Worm (Caenorhabditis elegans) whole organism, L3 larva: ENCODE data around the gene F09C12.2.

ENCODE experiments used
- ZK546.5 ChIP-seq: sonication (generic microtip); optimal IDR thresholded peaks from 2 replicates; lab custom pipeline; 2017; ENCODE audit warnings: missing biosample characterization, missing genetic modification characterization
- ceh-16 ChIP-seq: sonication (generic microtip); optimal IDR thresholded peaks from 2 replicates; lab custom pipeline; 2017; ENCODE audit warnings: missing biosample characterization, missing genetic modification characterization
- ceh-82 ChIP-seq: fragments of 150-350 bp; optimal IDR thresholded peaks from 2 replicates; lab custom pipeline; 2014; ENCODE audit warnings: missing biosample characterization, missing genetic modification characterization
- daf-12 ChIP-seq: fragments of 150-350 bp; optimal IDR thresholded peaks from 2 replicates; lab custom pipeline; 2014; ENCODE audit warnings: missing biosample characterization, missing genetic modification reagents, missing genetic modification characterization
- egl-27 ChIP-seq: sonication (generic microtip); optimal IDR thresholded peaks from 4 replicates; lab custom pipeline; 2017; ENCODE audit warnings: missing biosample characterization, missing genetic modification reagents, missing genetic modification characterization
- egl-5 ChIP-seq: fragments of 150-350 bp; optimal IDR thresholded peaks from 2 replicates; lab custom pipeline; 2017; ENCODE audit warnings: missing biosample characterization, missing genetic modification reagents, missing genetic modification characterization, inconsistent platforms
- elt-2 ChIP-seq: sonication (generic microtip); optimal IDR thresholded peaks from 2 replicates; lab custom pipeline; 2016; ENCODE audit warnings: missing genetic modification reagents, mild to moderate bottlenecking, missing genetic modification characterization, missing compliant biosample characterization
- elt-3 ChIP-seq, 3 experiments: fragments of 150-350 bp in 1 of 3; sonication (generic microtip) in 2 of 3; optimal IDR thresholded peaks; 2 replicates in 2 of 3; 4 replicates in 1 of 3; lab custom pipeline; 2014 to 2017; ENCODE audit warnings: missing biosample characterization in 3 of 3, missing genetic modification characterization in 3 of 3
- eor-1 ChIP-seq, 2 experiments: fragments of 150-350 bp; optimal IDR thresholded peaks; 2 replicates each; lab custom pipeline; 2014 to 2018; ENCODE audit warnings: missing biosample characterization in 2 of 2, missing genetic modification characterization in 2 of 2
- fkh-10 ChIP-seq: sonication (generic microtip); optimal IDR thresholded peaks from 2 replicates; lab custom pipeline; 2017; ENCODE audit warnings: missing biosample characterization, missing genetic modification reagents, missing genetic modification characterization
- fos-1 ChIP-seq: fragments of 150-350 bp; optimal IDR thresholded peaks from 2 replicates; lab custom pipeline; 2014; ENCODE audit warnings: missing biosample characterization, missing genetic modification characterization
- jun-1 ChIP-seq: fragments of 150-350 bp; optimal IDR thresholded peaks from 2 replicates; lab custom pipeline; 2014; ENCODE audit warnings: missing biosample characterization, missing genetic modification reagents, missing genetic modification characterization
- lin-15B ChIP-seq: fragments of 150-350 bp; optimal IDR thresholded peaks from 2 replicates; lab custom pipeline; 2014; ENCODE audit warnings: missing biosample characterization, missing genetic modification characterization
- lsy-12 ChIP-seq: sonication (generic microtip); optimal IDR thresholded peaks from 2 replicates; lab custom pipeline; 2016; ENCODE audit warnings: mild to moderate bottlenecking, missing genetic modification characterization, missing compliant biosample characterization
- mdl-1 ChIP-seq: fragments of 150-350 bp; optimal IDR thresholded peaks from 2 replicates; lab custom pipeline; 2014; ENCODE audit warnings: missing biosample characterization, missing genetic modification characterization
- mml-1 ChIP-seq: fragments of 150-350 bp; sonication (generic microtip); optimal IDR thresholded peaks from 3 replicates; lab custom pipeline; 2014; ENCODE audit warnings: missing biosample characterization, missing genetic modification characterization
- nfya-1 ChIP-seq: sonication (generic microtip); optimal IDR thresholded peaks from 2 replicates; lab custom pipeline; 2017; ENCODE audit warnings: missing genetic modification characterization, mild to moderate bottlenecking, missing compliant biosample characterization, antibody characterized with exemption, moderate library complexity; ENCODE audit not compliant: insufficient read depth
- nhr-11 ChIP-seq: fragments of 150-350 bp; optimal IDR thresholded peaks from 2 replicates; lab custom pipeline; 2014; ENCODE audit warnings: missing biosample characterization, missing genetic modification characterization
- nhr-12 ChIP-seq: fragments of 150-350 bp; optimal IDR thresholded peaks from 2 replicates; lab custom pipeline; 2014; ENCODE audit warnings: missing biosample characterization, missing genetic modification characterization
- nhr-23 ChIP-seq: fragments of 150-350 bp; optimal IDR thresholded peaks from 2 replicates; lab custom pipeline; 2014; ENCODE audit warnings: missing biosample characterization, missing genetic modification reagents, missing genetic modification characterization
- nhr-237 ChIP-seq: fragments of 150-350 bp; optimal IDR thresholded peaks from 2 replicates; lab custom pipeline; 2014; ENCODE audit warnings: missing biosample characterization, missing genetic modification characterization
- nhr-25 ChIP-seq: sonication (generic microtip); optimal IDR thresholded peaks from 2 replicates; lab custom pipeline; 2017; ENCODE audit warnings: missing biosample characterization, missing genetic modification characterization
- nhr-28 ChIP-seq: fragments of 150-350 bp; optimal IDR thresholded peaks from 2 replicates; lab custom pipeline; 2014; ENCODE audit warnings: missing biosample characterization, missing genetic modification characterization
- nhr-43 ChIP-seq: sonication (generic microtip); optimal IDR thresholded peaks from 2 replicates; lab custom pipeline; 2016; ENCODE audit warnings: mild to moderate bottlenecking, missing genetic modification characterization, missing compliant biosample characterization; ENCODE audit not compliant: poor library complexity, severe bottlenecking
- nhr-67 ChIP-seq: fragments of 150-350 bp; optimal IDR thresholded peaks from 2 replicates; lab custom pipeline; 2014; ENCODE audit warnings: missing biosample characterization, missing genetic modification characterization
- pha-4 ChIP-seq: fragments of 150-350 bp; optimal IDR thresholded peaks from 2 replicates; lab custom pipeline; 2014; ENCODE audit warnings: missing biosample characterization, missing genetic modification reagents, missing genetic modification characterization
- pqm-1 ChIP-seq: fragments of 150-350 bp; optimal IDR thresholded peaks from 2 replicates; lab custom pipeline; 2017; ENCODE audit warnings: missing biosample characterization, missing genetic modification characterization, inconsistent platforms
- sea-2 ChIP-seq: fragments of 150-350 bp; sonication (generic microtip); optimal IDR thresholded peaks from 4 replicates; lab custom pipeline; 2014; ENCODE audit warnings: missing biosample characterization, missing genetic modification reagents, missing genetic modification characterization
- unc-39 ChIP-seq: sonication (generic microtip); optimal IDR thresholded peaks from 4 replicates; lab custom pipeline; 2017; ENCODE audit warnings: missing biosample characterization, missing genetic modification characterization
- zag-1 ChIP-seq: fragments of 150-350 bp; optimal IDR thresholded peaks from 2 replicates; lab custom pipeline; 2014; ENCODE audit warnings: missing biosample characterization, missing genetic modification characterization
- ztf-4 ChIP-seq: fragments of 150-350 bp; optimal IDR thresholded peaks from 2 replicates; lab custom pipeline; 2014; ENCODE audit warnings: missing biosample characterization, missing genetic modification characterization

The F09C12.2 gene

DNA sequence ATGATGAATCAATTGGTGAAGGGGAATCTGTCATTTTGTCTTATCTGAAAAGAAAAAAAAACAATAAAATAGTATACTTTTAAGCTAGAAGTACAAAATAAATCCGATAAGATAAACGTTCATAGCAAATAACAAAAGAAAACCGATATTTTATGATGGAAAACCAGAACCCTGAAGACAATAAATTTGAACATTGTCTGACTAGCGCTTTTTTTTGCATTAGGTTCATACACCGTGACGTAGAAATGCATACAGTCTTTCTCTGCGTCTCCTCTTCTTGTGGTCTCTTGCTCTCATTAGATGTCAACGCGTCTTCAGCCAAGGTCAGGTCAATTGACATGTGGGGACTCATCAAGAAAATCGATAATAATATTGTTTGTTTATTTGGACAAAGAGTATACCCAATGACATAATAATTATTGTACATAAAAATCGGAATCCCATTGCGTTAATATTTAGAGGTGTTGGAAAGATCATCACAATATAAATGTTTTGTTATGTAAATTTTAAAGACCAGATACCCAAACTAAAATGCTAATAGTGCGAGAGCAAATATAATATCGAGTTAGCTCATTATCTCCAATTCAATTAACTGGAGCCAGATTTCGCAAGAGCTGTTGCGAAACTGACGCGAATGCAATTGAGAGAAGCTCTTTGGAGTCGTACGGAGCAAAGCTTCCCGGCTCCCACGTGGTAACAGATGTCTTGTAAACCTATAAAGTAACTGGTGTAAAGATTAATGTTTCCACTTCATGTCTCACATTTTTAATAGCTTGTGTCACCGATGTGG, 28.5 kb upstream of the F09C12.2 start, which contains the start of gene dsh-2 (continued):
- no peak for TF ChIP-seq jun-1 (tag; lab: Kevin White, UChicago)
- peak; percentile 98 for TF ChIP-seq nhr-25
- no peak for TF ChIP-seq daf-12 (tag; lab: Kevin White, UChicago)
- TF ChIP-seq nhr-23 (tag; lab: Kevin White, UChicago): peak; percentile 94
- TF ChIP-seq sea-2 (GFP tag; lab: Kevin White, UChicago): no peak
- TF ChIP-seq nhr-11 (tag; lab: Kevin White, UChicago): no peak
- TF ChIP-seq mdl-1: no peak
- no peak for TF ChIP-seq lsy-12 (tag; lab: Kevin White, UChicago)
- TF ChIP-seq nhr-28 (tag; lab: Kevin White, UChicago): no peak
- TF ChIP-seq ztf-4 (tag; lab: Kevin White, UChicago): no peak
- TF ChIP-seq ZK546.5 (tag; lab: Kevin White, UChicago): no peak

- TF ChIP-seq elt-3 (tag; optimal IDR thresholded peaks at IDR 0.05; lab: Kevin White, UChicago) (no peak), fos-1 (tag; lab: Kevin White, UChicago) (no peak), ceh-82 (tag; lab: Kevin White, UChicago) (no peak), mml-1 (tag; lab: Kevin White, UChicago) (no peak), nhr-25 (no peak), mdl-1 (no peak), nhr-43 (tag; lab: Kevin White, UChicago) (no peak), sea-2 (GFP tag; lab: Kevin White, UChicago) (no peak), unc-39 (tag; lab: Kevin White, UChicago) (no peak), fkh-10 (GFP tag; lab: Kevin White, UChicago) (no peak), nfya-1 (tag; lab: Kevin White, UChicago) (no peak), ztf-4 (tag; lab: Kevin White, UChicago) (no peak), lsy-12 (tag; lab: Kevin White, UChicago) (no peak), lin-15B (tag; lab: Kevin White, UChicago) (no peak), zag-1 (no peak), nhr-12 (tag; lab: Kevin White, UChicago) (no peak), egl-5 (tag; lab: Kevin White, UChicago) (no peak), nhr-67 (tag; lab: Kevin White, UChicago) (no peak), eor-1 (tag; optimal IDR thresholded peaks at IDR 0.05; lab: Kevin White, UChicago) (no peak)
- TF ChIP-seq, all 47 proteins: peak for 0
Measured at ce11 chrII:5083341-5083740, 26.5 kb upstream of the F09C12.2 start, which contains the start of gene C04G6.4. Gene C04G6.4, minus strand, starts transcription at chrII:5083441.

- peak; percentile 79 for TF ChIP-seq elt-2
- no peak for TF ChIP-seq nhr-237
Measured at ce11 chrII:5084225-5084624, 25.6 kb upstream of the F09C12.2 start.

- TF ChIP-seq elt-2 (peak; percentile 73), egl-5 (tag; lab: Kevin White, UChicago) (no peak)
- TF ChIP-seq, all 47 proteins: peak for 1
Measured at ce11 chrII:5085450-5085849, 24.4 kb upstream of the F09C12.2 start, which contains the start of gene txt-9. Gene txt-9, plus strand, starts transcription at chrII:5085785.

- TF ChIP-seq ceh-16 (tag; lab: Kevin White, UChicago) (no peak), pha-4 (tag; lab: Kevin White, UChicago) (peak; percentile 52), egl-27 (tag; lab: Kevin White, UChicago) (no peak), pqm-1 (tag; lab: Kevin White, UChicago) (peak; percentile 13), nhr-43 (tag; lab: Kevin White, UChicago) (no peak), mdl-1 (no peak), elt-2 (peak; percentile 88), fos-1 (tag; lab: Kevin White, UChicago) (no peak)
Measured at ce11 chrII:5086143-5086542, 23.7 kb upstream of the F09C12.2 start.
